Worm (Caenorhabditis elegans) whole organism, late embryonic: ENCODE measurements around the gene T11B7.5.

Experiments used
- C08G9.2 ChIP-seq: sonication (generic microtip); optimal IDR thresholded peaks from 2 replicates; lab custom pipeline; 2016; ENCODE audit warnings: mild to moderate bottlenecking, missing genetic modification characterization, moderate library complexity, missing compliant biosample characterization
- K02D7.2 ChIP-seq: sonication (generic microtip); optimal IDR thresholded peaks from 2 replicates; lab custom pipeline; 2017; ENCODE audit warnings: mild to moderate bottlenecking, missing genetic modification characterization, missing compliant biosample characterization
- T23F11.4 ChIP-seq: fragments of 200-800 bp; sonication (Bioruptor generic); optimal IDR thresholded peaks from 2 replicates; lab custom pipeline; 2018; ENCODE audit warnings: mild to moderate bottlenecking, missing genetic modification characterization, missing compliant biosample characterization
- Y22D7AL.16 ChIP-seq: sonication (generic microtip); optimal IDR thresholded peaks from 2 replicates; lab custom pipeline; 2016; ENCODE audit warnings: missing genetic modification characterization, missing compliant biosample characterization
- ama-1 ChIP-seq: fragments of 150-350 bp; optimal IDR thresholded peaks from 2 replicates; lab custom pipeline; 2014
- ceh-14 ChIP-seq: sonication (generic microtip); optimal IDR thresholded peaks from 2 replicates; lab custom pipeline; 2016; ENCODE audit warnings: missing genotype, missing genetic modification characterization, missing compliant biosample characterization
- ceh-2 ChIP-seq: sonication (generic microtip); optimal IDR thresholded peaks from 2 replicates; lab custom pipeline; 2016; ENCODE audit warnings: missing genotype, missing genetic modification characterization, missing compliant biosample characterization
- ceh-22 ChIP-seq: sonication (generic microtip); optimal IDR thresholded peaks from 2 replicates; lab custom pipeline; 2017; ENCODE audit warnings: missing biosample characterization, missing genetic modification characterization
- ceh-24 ChIP-seq: sonication (generic microtip); optimal IDR thresholded peaks from 2 replicates; lab custom pipeline; 2016; ENCODE audit warnings: mild to moderate bottlenecking, missing genetic modification characterization, missing compliant biosample characterization
- ceh-45 ChIP-seq: fragments of 200-800 bp; sonication (Bioruptor generic); IDR thresholded peaks from 2 replicates; pipeline ENCODE4 v1.3.6; 2022; ENCODE audit warnings: missing genetic modification reagents, missing genetic modification characterization, missing compliant biosample characterization
- dmd-4 ChIP-seq: sonication (generic microtip); optimal IDR thresholded peaks from 2 replicates; lab custom pipeline; 2016; ENCODE audit warnings: borderline replicate concordance, missing genetic modification characterization, missing compliant biosample characterization
- dve-1 ChIP-seq: sonication (generic microtip); optimal IDR thresholded peaks from 2 replicates; lab custom pipeline; 2017; ENCODE audit warnings: antibody characterized with exemption, mild to moderate bottlenecking, missing genetic modification characterization, missing compliant biosample characterization
- elt-2 ChIP-seq: sonication (generic microtip); optimal IDR thresholded peaks from 2 replicates; lab custom pipeline; 2016; ENCODE audit warnings: missing genetic modification reagents, missing genetic modification characterization, missing compliant biosample characterization
- elt-4 ChIP-seq: sonication (generic microtip); optimal IDR thresholded peaks from 2 replicates; lab custom pipeline; 2016; ENCODE audit warnings: missing genetic modification characterization, missing compliant biosample characterization
- ets-4 ChIP-seq: sonication (generic microtip); optimal IDR thresholded peaks from 2 replicates; lab custom pipeline; 2016; ENCODE audit warnings: missing genetic modification characterization, missing compliant biosample characterization
- eyg-1 ChIP-seq: sonication (generic microtip); optimal IDR thresholded peaks from 2 replicates; lab custom pipeline; 2016; ENCODE audit warnings: missing genotype, missing genetic modification characterization, missing compliant biosample characterization
- fkh-10 ChIP-seq: fragments of 150-350 bp; optimal IDR thresholded peaks from 2 replicates; lab custom pipeline; 2014; ENCODE audit warnings: missing biosample characterization, missing genetic modification reagents, missing genetic modification characterization
- gmeb-2 ChIP-seq: sonication (generic microtip); optimal IDR thresholded peaks from 2 replicates; lab custom pipeline; 2016; ENCODE audit warnings: missing genetic modification characterization, inconsistent platforms, missing compliant biosample characterization
- hlh-15 ChIP-seq: sonication (generic microtip); optimal IDR thresholded peaks from 2 replicates; lab custom pipeline; 2016; ENCODE audit warnings: missing genetic modification characterization, missing compliant biosample characterization
- hlh-30 ChIP-seq: sonication (generic microtip); optimal IDR thresholded peaks from 2 replicates; lab custom pipeline; 2017; ENCODE audit warnings: antibody characterized with exemption, missing genetic modification characterization, missing compliant biosample characterization; ENCODE audit not compliant: insufficient read depth
- hlh-8 ChIP-seq: sonication (generic microtip); optimal IDR thresholded peaks from 2 replicates; lab custom pipeline; 2016; ENCODE audit warnings: missing genotype, missing genetic modification characterization, missing compliant biosample characterization
- lim-6 ChIP-seq: sonication (generic microtip); optimal IDR thresholded peaks from 2 replicates; lab custom pipeline; 2016; ENCODE audit warnings: missing genetic modification characterization, missing compliant biosample characterization
- nfya-1 ChIP-seq: sonication (generic microtip); optimal IDR thresholded peaks from 2 replicates; lab custom pipeline; 2017; ENCODE audit warnings: missing genetic modification characterization, mild to moderate bottlenecking, missing compliant biosample characterization, antibody characterized with exemption, moderate library complexity
- nhr-11 ChIP-seq: fragments of 150-350 bp; optimal IDR thresholded peaks from 2 replicates; lab custom pipeline; 2014; ENCODE audit warnings: missing biosample characterization, missing genetic modification characterization
- nhr-232 ChIP-seq: sonication (generic microtip); optimal IDR thresholded peaks from 2 replicates; lab custom pipeline; 2016; ENCODE audit warnings: missing genetic modification characterization, missing compliant biosample characterization
- npax-4 ChIP-seq: sonication (generic microtip); optimal IDR thresholded peaks from 2 replicates; lab custom pipeline; 2016; ENCODE audit warnings: missing genetic modification characterization, missing compliant biosample characterization
- odd-2 ChIP-seq: sonication (generic microtip); optimal IDR thresholded peaks from 2 replicates; lab custom pipeline; 2017; ENCODE audit warnings: antibody characterized with exemption, mild to moderate bottlenecking, missing genetic modification characterization, missing compliant biosample characterization
- pag-3 ChIP-seq: sonication (generic microtip); optimal IDR thresholded peaks from 2 replicates; lab custom pipeline; 2016; ENCODE audit warnings: missing compliant biosample characterization, missing genetic modification characterization, borderline replicate concordance
- pax-1 ChIP-seq: fragments of 150-350 bp; optimal IDR thresholded peaks from 2 replicates; lab custom pipeline; 2014; ENCODE audit warnings: missing biosample characterization, missing genetic modification characterization
- pha-2 ChIP-seq: sonication (generic microtip); optimal IDR thresholded peaks from 2 replicates; lab custom pipeline; 2017; ENCODE audit warnings: mild to moderate bottlenecking, missing genetic modification characterization, missing compliant biosample characterization
- pros-1 ChIP-seq: fragments of 150-350 bp; optimal IDR thresholded peaks from 2 replicates; lab custom pipeline; 2014; ENCODE audit warnings: missing biosample characterization, missing genetic modification reagents, missing genetic modification characterization
- ref-2 ChIP-seq: sonication (generic microtip); optimal IDR thresholded peaks from 2 replicates; lab custom pipeline; 2016; ENCODE audit warnings: missing genetic modification characterization, missing compliant biosample characterization
- tbx-2 ChIP-seq: sonication (generic microtip); optimal IDR thresholded peaks from 2 replicates; lab custom pipeline; 2016; ENCODE audit warnings: missing genetic modification characterization, missing compliant biosample characterization
- tbx-7 ChIP-seq: sonication (generic microtip); optimal IDR thresholded peaks from 2 replicates; lab custom pipeline; 2016; ENCODE audit warnings: missing genotype, missing genetic modification characterization, missing compliant biosample characterization
- unc-3 ChIP-seq, 2 experiments: fragments of 200-800 bp in 1 of 2; sonication (Bioruptor generic) in 1 of 2; sonication (generic microtip) in 1 of 2; conservative IDR thresholded peaks in 1 of 2; optimal IDR thresholded peaks in 1 of 2; 2 replicates each; pipeline versions ENCODE4 v1.3.6 to Lab custom; 2016 to 2022; ENCODE audit warnings: missing compliant biosample characterization in 2 of 2, missing genetic modification characterization in 2 of 2, missing genetic modification reagents in 1 of 2
- unc-42 ChIP-seq: sonication (generic microtip); optimal IDR thresholded peaks from 2 replicates; lab custom pipeline; 2016; ENCODE audit warnings: missing genotype, missing genetic modification characterization, missing compliant biosample characterization

Gene T11B7.5

DNA sequence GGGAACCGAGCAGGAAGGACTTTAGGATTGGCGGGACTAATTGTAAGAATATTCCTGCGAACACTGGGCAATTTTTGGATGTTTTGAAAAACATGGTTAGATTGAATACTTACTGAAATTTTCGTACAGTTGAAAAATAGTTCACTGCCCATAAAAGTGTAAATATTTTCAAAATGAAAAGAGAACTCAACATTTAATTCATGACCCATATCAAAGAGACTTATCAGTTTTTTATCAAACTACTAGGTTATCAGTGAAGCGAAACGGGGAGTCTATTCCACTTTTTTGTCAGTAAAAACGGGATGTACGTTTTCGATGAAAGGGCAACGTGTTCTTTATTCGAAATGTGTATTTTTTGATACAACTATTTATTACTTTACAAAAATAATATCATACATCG lies 9.9 kb downstream of the T11B7.5 start:
- no peak for TF ChIP-seq pag-3 (tag; lab: Kevin White, UChicago)
- TF ChIP-seq eyg-1 (tag; lab: Kevin White, UChicago) = no peak
- TF ChIP-seq elt-2 (tag; lab: Kevin White, UChicago) = peak; percentile 59

DNA sequence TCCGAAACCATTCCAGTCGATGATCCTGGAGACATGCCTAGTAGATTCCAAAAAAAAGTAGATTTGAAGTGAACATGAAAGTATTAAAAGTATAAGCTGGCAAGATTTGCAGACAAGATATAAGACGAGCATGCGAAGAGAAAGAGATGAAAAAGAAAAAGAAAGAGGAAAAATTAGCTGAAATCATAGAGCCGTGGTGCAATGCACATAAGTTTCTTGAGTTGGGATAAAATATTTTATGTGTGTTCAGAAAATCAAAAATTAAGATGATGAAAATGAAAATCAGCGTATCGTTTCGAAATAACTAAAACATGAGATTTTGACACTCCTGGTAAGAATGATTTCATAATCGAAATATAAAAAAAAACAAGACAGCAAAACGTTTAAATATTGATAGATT lies 11.4 kb downstream of the T11B7.5 start, which contains the start of gene T11B7.2:
TSS of gene T11B7.2 (minus strand) at position 101 of the 400 bp plus-strand sequence.
- no peak for TF ChIP-seq ama-1 (lab: Kevin White, UChicago)
- no peak for TF ChIP-seq C08G9.2 (tag; lab: Kevin White, UChicago)
- no peak for TF ChIP-seq pax-1 (tag; lab: Kevin White, UChicago)
- TF ChIP-seq T23F11.4 (GFP tag; lab: Kevin White, UChicago) = no peak
- no peak for TF ChIP-seq elt-4
- no peak for TF ChIP-seq nhr-232
- TF ChIP-seq npax-4 = no peak
- TF ChIP-seq ref-2 (tag; lab: Kevin White, UChicago) = no peak
- TF ChIP-seq ceh-2 = no peak
- TF ChIP-seq, all 69 proteins: peak for 0

ce11 chrIV:8840161-8840765 lies 15.6 kb downstream of the T11B7.5 start, which contains the start of the genes T28C6.11 and T11B7.1:
Gene T28C6.11, minus strand, starts transcription at chrIV:8840261.
Gene T11B7.1, plus strand, starts transcription at chrIV:8840715.
- TF ChIP-seq tbx-2 (tag; lab: Kevin White, UChicago) (no peak), npax-4 (no peak), nfya-1 (tag; lab: Kevin White, UChicago) (no peak), unc-3 (GFP tag; conservative IDR thresholded peaks at IDR 0.05; lab: Robert Waterston, UW) (no peak), unc-3 (tag; optimal IDR thresholded peaks at IDR 0.05; lab: Kevin White, UChicago) (no peak), unc-42 (tag; lab: Kevin White, UChicago) (no peak), T23F11.4 (GFP tag; lab: Kevin White, UChicago) (no peak), eyg-1 (tag; lab: Kevin White, UChicago) (no peak), gmeb-2 (tag; lab: Kevin White, UChicago) (no peak), pros-1 (no peak), K02D7.2 (tag; lab: Kevin White, UChicago) (no peak), hlh-15 (no peak), pha-2 (tag; lab: Kevin White, UChicago) (no peak), Y22D7AL.16 (tag; lab: Kevin White, UChicago) (no peak), hlh-30 (tag; lab: Kevin White, UChicago) (no peak), odd-2 (tag; lab: Kevin White, UChicago) (no peak), fkh-10 (GFP tag; lab: Kevin White, UChicago) (no peak), nhr-11 (no peak), ama-1 (lab: Kevin White, UChicago) (no peak), ceh-24 (tag; lab: Kevin White, UChicago) (no peak), ets-4 (tag; lab: Kevin White, UChicago) (no peak)
- TF ChIP-seq, all 69 proteins: peak for 0

DNA sequence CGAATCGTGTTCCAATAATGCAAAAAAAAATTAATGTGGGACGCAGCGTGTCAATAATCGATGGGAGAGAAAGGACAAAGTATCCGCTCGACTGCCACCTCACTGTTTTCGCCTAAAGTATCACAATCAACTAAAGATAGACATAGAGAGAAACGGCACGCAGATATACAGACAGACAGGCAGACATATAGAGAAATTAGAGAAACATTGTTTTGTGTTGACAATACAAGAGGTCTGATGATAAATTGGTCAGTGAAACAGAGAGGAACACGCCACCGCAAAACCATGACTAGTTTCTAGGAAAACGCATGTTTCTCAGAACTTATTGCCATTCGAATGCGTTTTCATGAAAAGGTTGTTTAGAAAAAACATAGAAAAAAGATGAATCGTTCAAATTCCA lies 25.3 kb downstream of the T11B7.5 start, which contains the start of gene T28C6.8:
TSS of gene T28C6.8 (minus strand) at position 137 of the 400 bp plus-strand sequence.
- TF ChIP-seq hlh-8 (no peak), elt-2 (tag; lab: Kevin White, UChicago) (no peak), lim-6 (tag; lab: Kevin White, UChicago) (no peak), dve-1 (tag; lab: Kevin White, UChicago) (peak; percentile 5)

ce11 chrIV:8827500-8827899 lies 28.4 kb downstream of the T11B7.5 start, which contains the start of gene T28C6.7:
Gene T28C6.7, plus strand, starts transcription at chrIV:8827800.
- TF ChIP-seq ceh-14 (tag; lab: Kevin White, UChicago) (no peak), tbx-7 (tag; lab: Kevin White, UChicago) (no peak), nhr-232 (no peak), ceh-22 (tag; lab: Kevin White, UChicago) (no peak), ceh-45 (GFP tag; lab: Robert Waterston, UW) (no peak), dmd-4 (tag; lab: Kevin White, UChicago) (no peak)
